Worm (Caenorhabditis elegans) whole organism, L1 larva: Measurements from ENCODE around the gene smc-3.

Experiments
- C04F5.9 ChIP-seq: sonication (generic microtip); optimal IDR thresholded peaks from 2 replicates; lab custom pipeline; 2016; ENCODE audit warnings: missing genetic modification characterization, missing compliant biosample characterization
- C16A3.4 ChIP-seq: fragments of 150-350 bp; optimal IDR thresholded peaks from 2 replicates; lab custom pipeline; 2014; ENCODE audit warnings: missing biosample characterization, missing genetic modification characterization
- F16B12.6 ChIP-seq: fragments of 150-350 bp; optimal IDR thresholded peaks from 2 replicates; lab custom pipeline; 2014; ENCODE audit warnings: missing biosample characterization, missing genetic modification characterization
- Y116A8C.19 ChIP-seq: sonication (generic microtip); optimal IDR thresholded peaks from 2 replicates; lab custom pipeline; 2016; ENCODE audit warnings: missing compliant biosample characterization, missing genetic modification characterization, borderline replicate concordance
- aha-1 ChIP-seq: fragments of 150-350 bp; optimal IDR thresholded peaks from 2 replicates; lab custom pipeline; 2014; ENCODE audit warnings: missing biosample characterization, missing genetic modification characterization
- alr-1 ChIP-seq: fragments of 200-800 bp; sonication (Bioruptor generic); optimal IDR thresholded peaks from 2 replicates; lab custom pipeline; 2018; ENCODE audit warnings: borderline replicate concordance, mild to moderate bottlenecking, missing genetic modification characterization, missing compliant biosample characterization
- ama-1 ChIP-seq: fragments of 150-350 bp; optimal IDR thresholded peaks from 2 replicates; lab custom pipeline; 2014
- blmp-1 ChIP-seq: fragments of 150-350 bp; optimal IDR thresholded peaks from 2 replicates; lab custom pipeline; 2014; ENCODE audit warnings: missing biosample characterization, missing genetic modification characterization
- ceh-63 ChIP-seq: fragments of 200-800 bp; sonication (Bioruptor generic); optimal IDR thresholded peaks from 2 replicates; lab custom pipeline; 2018; ENCODE audit warnings: mild to moderate bottlenecking, missing genetic modification characterization, missing compliant biosample characterization
- ceh-8 ChIP-seq: fragments of 200-800 bp; sonication (Bioruptor generic); optimal IDR thresholded peaks from 2 replicates; lab custom pipeline; 2018; ENCODE audit warnings: mild to moderate bottlenecking, missing genetic modification characterization, moderate library complexity, missing compliant biosample characterization
- ceh-82 ChIP-seq, 3 experiments: fragments of 150-350 bp in 1 of 3; sonication (generic microtip) in 2 of 3; optimal IDR thresholded peaks; 2 replicates each; lab custom pipeline; 2014 to 2017; ENCODE audit warnings: missing biosample characterization in 3 of 3, missing genetic modification characterization in 3 of 3
- ceh-88 ChIP-seq: fragments of 200-800 bp; sonication (Bioruptor generic); IDR thresholded peaks from 2 replicates; pipeline ENCODE4 v1.3.6; 2022; ENCODE audit warnings: missing genetic modification characterization, missing compliant biosample characterization
- ceh-90 ChIP-seq: sonication (generic microtip); optimal IDR thresholded peaks from 2 replicates; lab custom pipeline; 2016; ENCODE audit warnings: missing genetic modification characterization, missing compliant biosample characterization
- dsc-1 ChIP-seq: sonication (generic microtip); optimal IDR thresholded peaks from 2 replicates; lab custom pipeline; 2016; ENCODE audit warnings: mild to moderate bottlenecking, missing genetic modification characterization, missing compliant biosample characterization
- efl-1 ChIP-seq, 4 experiments: fragments of 150-350 bp; optimal IDR thresholded peaks in 3 of 4; peaks in 1 of 4; 1 replicate in 1 of 4; 2 replicates in 3 of 4; lab custom pipeline; 2014; ENCODE audit warnings: missing biosample characterization in 2 of 4, missing genetic modification characterization in 2 of 4, missing genetic modification reagents in 2 of 4
- efl-3 ChIP-seq: fragments of 200-800 bp; sonication (Bioruptor generic); optimal IDR thresholded peaks from 2 replicates; lab custom pipeline; 2018; ENCODE audit warnings: mild to moderate bottlenecking, missing genetic modification characterization, missing compliant biosample characterization
- elt-2 ChIP-seq: sonication (generic microtip); optimal IDR thresholded peaks from 2 replicates; lab custom pipeline; 2016; ENCODE audit warnings: missing genetic modification characterization, mild to moderate bottlenecking, inconsistent platforms, missing compliant biosample characterization, missing genetic modification reagents
- ets-5 ChIP-seq: fragments of 200-800 bp; sonication (Bioruptor generic); IDR thresholded peaks from 2 replicates; pipeline ENCODE4 v1.3.6; 2022; ENCODE audit warnings: missing genetic modification characterization, missing compliant biosample characterization
- fkh-4 ChIP-seq: sonication (generic microtip); optimal IDR thresholded peaks from 2 replicates; lab custom pipeline; 2016; ENCODE audit warnings: missing compliant biosample characterization, missing genetic modification characterization, borderline replicate concordance
- fkh-8 ChIP-seq: sonication (generic microtip); optimal IDR thresholded peaks from 2 replicates; lab custom pipeline; 2016; ENCODE audit warnings: mild to moderate bottlenecking, missing genetic modification characterization, missing compliant biosample characterization
- fos-1 ChIP-seq: fragments of 150-350 bp; optimal IDR thresholded peaks from 2 replicates; lab custom pipeline; 2014; ENCODE audit warnings: missing biosample characterization, missing genetic modification characterization
- grh-1 ChIP-seq: fragments of 200-800 bp; sonication (Bioruptor generic); IDR thresholded peaks from 2 replicates; pipeline ENCODE4 v1.3.6; 2022; ENCODE audit warnings: missing genetic modification reagents, missing genetic modification characterization, missing compliant biosample characterization
- hlh-4 ChIP-seq: sonication (generic microtip); optimal IDR thresholded peaks from 2 replicates; lab custom pipeline; 2016; ENCODE audit warnings: mild to moderate bottlenecking, missing genetic modification characterization, missing compliant biosample characterization
- irx-1 ChIP-seq: sonication (generic microtip); optimal IDR thresholded peaks from 2 replicates; lab custom pipeline; 2016; ENCODE audit warnings: missing genetic modification characterization, missing compliant biosample characterization
- lin-13 ChIP-seq: fragments of 150-350 bp; optimal IDR thresholded peaks from 2 replicates; lab custom pipeline; 2014; ENCODE audit warnings: missing biosample characterization, missing genetic modification reagents, missing genetic modification characterization
- lin-15B ChIP-seq: fragments of 150-350 bp; sonication (generic microtip); optimal IDR thresholded peaks from 3 replicates; lab custom pipeline; 2014; ENCODE audit warnings: missing biosample characterization, missing genetic modification characterization
- lin-35 ChIP-seq, 2 experiments: fragments of 150-350 bp; optimal IDR thresholded peaks; 2 replicates each; lab custom pipeline; 2014; ENCODE audit warnings: missing biosample characterization in 2 of 2, missing genetic modification characterization in 2 of 2, missing genetic modification reagents in 2 of 2
- lin-39 ChIP-seq: fragments of 150-350 bp; optimal IDR thresholded peaks from 2 replicates; lab custom pipeline; 2014; ENCODE audit warnings: missing biosample characterization, missing genetic modification reagents, missing genetic modification characterization
- lir-3 ChIP-seq: sonication (generic microtip); optimal IDR thresholded peaks from 2 replicates; lab custom pipeline; 2016; ENCODE audit warnings: mild to moderate bottlenecking, missing genetic modification characterization, moderate library complexity, missing compliant biosample characterization; ENCODE audit not compliant: poor library complexity
- lsy-2 ChIP-seq, 2 experiments: fragments of 150-350 bp; optimal IDR thresholded peaks; 2 replicates each; lab custom pipeline; 2014; ENCODE audit warnings: missing biosample characterization in 2 of 2, missing genetic modification characterization in 2 of 2
- mab-9 ChIP-seq: fragments of 200-800 bp; sonication (Bioruptor generic); IDR thresholded peaks from 2 replicates; pipeline ENCODE4 v1.3.6; 2022; ENCODE audit warnings: missing genetic modification reagents, missing genetic modification characterization, missing compliant biosample characterization
- mep-1 ChIP-seq: fragments of 150-350 bp; optimal IDR thresholded peaks from 2 replicates; lab custom pipeline; 2014; ENCODE audit warnings: missing biosample characterization, missing genetic modification characterization
- nhr-12 ChIP-seq: sonication (generic microtip); optimal IDR thresholded peaks from 2 replicates; lab custom pipeline; 2017; ENCODE audit warnings: missing biosample characterization, missing genetic modification characterization
- nhr-19 ChIP-seq: fragments of 200-800 bp; sonication (Bioruptor generic); conservative IDR thresholded peaks from 2 replicates; pipeline ENCODE4 v1.3.6; 2022; ENCODE audit warnings: missing genetic modification characterization, missing compliant biosample characterization
- nhr-20 ChIP-seq: sonication (generic microtip); optimal IDR thresholded peaks from 2 replicates; lab custom pipeline; 2016; ENCODE audit warnings: mild to moderate bottlenecking, missing genetic modification characterization, missing compliant biosample characterization
- nhr-237 ChIP-seq: fragments of 150-350 bp; optimal IDR thresholded peaks from 2 replicates; lab custom pipeline; 2014; ENCODE audit warnings: missing biosample characterization, missing genetic modification characterization
- nhr-28 ChIP-seq: fragments of 150-350 bp; optimal IDR thresholded peaks from 2 replicates; lab custom pipeline; 2014; ENCODE audit warnings: missing biosample characterization, missing genetic modification characterization
- nhr-47 ChIP-seq: sonication (generic microtip); optimal IDR thresholded peaks from 2 replicates; lab custom pipeline; 2016; ENCODE audit warnings: mild to moderate bottlenecking, missing genetic modification characterization, moderate library complexity, missing compliant biosample characterization
- nhr-76 ChIP-seq: sonication (generic microtip); optimal IDR thresholded peaks from 2 replicates; lab custom pipeline; 2017; ENCODE audit warnings: missing biosample characterization, missing genetic modification characterization
- nhr-85 ChIP-seq: sonication (generic microtip); peaks from one replicate; lab custom pipeline; 2016; ENCODE audit warnings: missing genetic modification characterization, inconsistent platforms, missing compliant biosample characterization
- nhr-90 ChIP-seq: sonication (generic microtip); optimal IDR thresholded peaks from 2 replicates; lab custom pipeline; 2016; ENCODE audit warnings: mild to moderate bottlenecking, missing genetic modification characterization, missing compliant biosample characterization; ENCODE audit not compliant: poor library complexity
- pax-3 ChIP-seq: fragments of 200-800 bp; sonication (Bioruptor generic); optimal IDR thresholded peaks from 2 replicates; lab custom pipeline; 2018; ENCODE audit warnings: mild to moderate bottlenecking, missing genetic modification characterization, moderate library complexity, missing compliant biosample characterization
- rnt-1 ChIP-seq: sonication (generic microtip); optimal IDR thresholded peaks from 2 replicates; lab custom pipeline; 2016; ENCODE audit warnings: mild to moderate bottlenecking, missing genetic modification characterization, moderate library complexity, missing compliant biosample characterization
- skn-1 ChIP-seq: fragments of 150-350 bp; optimal IDR thresholded peaks from 2 replicates; lab custom pipeline; 2014; ENCODE audit warnings: missing biosample characterization, missing genetic modification characterization
- snpc-4 ChIP-seq: fragments of 150-350 bp; optimal IDR thresholded peaks from 2 replicates; lab custom pipeline; 2014; ENCODE audit warnings: missing biosample characterization, missing genetic modification characterization
- snu-23 ChIP-seq: sonication (generic microtip); optimal IDR thresholded peaks from 2 replicates; lab custom pipeline; 2016; ENCODE audit warnings: missing genetic modification characterization, missing compliant biosample characterization
- sox-4 ChIP-seq: sonication (generic microtip); optimal IDR thresholded peaks from 2 replicates; lab custom pipeline; 2016; ENCODE audit warnings: missing genetic modification characterization, missing compliant biosample characterization
- swsn-7 ChIP-seq: sonication (generic microtip); optimal IDR thresholded peaks from 2 replicates; lab custom pipeline; 2016; ENCODE audit warnings: missing genetic modification characterization, missing compliant biosample characterization
- tbx-2 ChIP-seq: sonication (generic microtip); optimal IDR thresholded peaks from 2 replicates; lab custom pipeline; 2016; ENCODE audit warnings: missing genetic modification characterization, missing compliant biosample characterization
- unc-30 ChIP-seq: sonication (generic microtip); optimal IDR thresholded peaks from 2 replicates; lab custom pipeline; 2017; ENCODE audit warnings: missing biosample characterization, missing genetic modification characterization
- unc-62 ChIP-seq: fragments of 150-350 bp; optimal IDR thresholded peaks from 2 replicates; lab custom pipeline; 2014; ENCODE audit warnings: missing biosample characterization, missing genetic modification reagents, missing genetic modification characterization
- vab-15 ChIP-seq: sonication (generic microtip); optimal IDR thresholded peaks from 2 replicates; lab custom pipeline; 2017; ENCODE audit warnings: missing genotype, mild to moderate bottlenecking, missing genetic modification characterization, missing compliant biosample characterization
- zag-1 ChIP-seq: fragments of 150-350 bp; optimal IDR thresholded peaks from 2 replicates; lab custom pipeline; 2014; ENCODE audit warnings: missing biosample characterization, missing genetic modification characterization

smc-3 gene

DNA sequence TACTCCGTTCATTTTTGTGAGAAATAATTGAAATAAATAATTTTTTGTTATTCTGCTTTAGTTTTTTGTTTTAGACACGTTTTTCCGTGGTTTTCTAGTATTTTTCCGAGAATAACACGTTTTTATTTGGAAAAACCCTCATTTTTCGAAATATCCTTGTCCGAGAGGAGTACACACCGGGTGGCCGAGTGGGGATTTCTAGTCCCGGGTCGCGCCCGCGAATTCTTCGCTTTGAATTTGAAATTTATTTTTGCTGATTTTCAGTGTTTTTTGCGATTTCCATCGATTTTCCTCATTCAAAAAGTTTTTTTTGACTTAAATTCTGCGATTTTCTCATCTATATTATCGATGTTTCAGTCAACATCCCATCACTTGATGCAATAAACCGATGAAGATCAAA lies at the start of gene smc-3, which contains the start of the genes gly-9 and mib-1:
Gene smc-3 (plus strand): TSS at position 351 of the 400 bp plus-strand sequence.
Gene gly-9 (minus strand): TSS at position 27 of the 400 bp plus-strand sequence.
Gene mib-1 (minus strand): TSS at position 123 of the 400 bp plus-strand sequence.
- TF ChIP-seq ceh-63 (GFP tag; lab: Kevin White, UChicago) (peak; percentile 19), efl-1 (optimal IDR thresholded peaks at IDR 0.05; lab: Kevin White, UChicago) (peak; percentile 82 to 89), efl-1 (GFP tag; optimal IDR thresholded peaks at IDR 0.05 in 1 of 2; lab: Kevin White, UChicago) (peak; percentile 91 to 98), ceh-88 (GFP tag; lab: Robert Waterston, UW) (peak; percentile 50; the same call in 1 of the 2 replicates), lin-13 (peak; percentile 76), lin-35 (GFP tag; optimal IDR thresholded peaks at IDR 0.05; lab: Kevin White, UChicago) (peak; percentile 90 to 91), C04F5.9 (tag; lab: Kevin White, UChicago) (peak; percentile 75), tbx-2 (tag; lab: Kevin White, UChicago) (peak; percentile 92), nhr-90 (tag; lab: Kevin White, UChicago) (peak; percentile 91), nhr-20 (tag; lab: Kevin White, UChicago) (peak; percentile 83), alr-1 (tag; lab: Kevin White, UChicago) (no peak), fkh-8 (tag; lab: Kevin White, UChicago) (peak; percentile 82), swsn-7 (tag; lab: Kevin White, UChicago) (peak; percentile 81), nhr-19 (GFP tag; lab: Robert Waterston, UW) (peak; percentile 78), mep-1 (tag; lab: Kevin White, UChicago) (peak; percentile 84), nhr-76 (tag; lab: Kevin White, UChicago) (no peak), ceh-82 (tag; optimal IDR thresholded peaks at IDR 0.05; lab: Kevin White, UChicago) (peak; percentile 26 to 82 (median 58)), skn-1 (tag; lab: Kevin White, UChicago) (peak; percentile 79), rnt-1 (tag; lab: Kevin White, UChicago) (peak; percentile 98), pax-3 (tag; lab: Kevin White, UChicago) (peak; percentile 90), unc-62 (GFP tag; lab: Kevin White, UChicago) (no peak), hlh-4 (tag; lab: Kevin White, UChicago) (peak; percentile 33), elt-2 (peak; percentile 45), sox-4 (peak; percentile 89), nhr-28 (tag; lab: Kevin White, UChicago) (no peak), nhr-12 (tag; lab: Kevin White, UChicago) (no peak), lin-15B (tag; lab: Kevin White, UChicago) (peak; percentile 70), irx-1 (tag; lab: Kevin White, UChicago) (peak; percentile 90), fos-1 (tag; lab: Kevin White, UChicago) (no peak), vab-15 (tag; lab: Kevin White, UChicago) (peak; percentile 59), ceh-8 (GFP tag; lab: Kevin White, UChicago) (peak; percentile 29), blmp-1 (tag; lab: Kevin White, UChicago) (peak; percentile 51), dsc-1 (peak; percentile 89), F16B12.6 (tag; lab: Kevin White, UChicago) (peak; percentile 57), Y116A8C.19 (tag; lab: Kevin White, UChicago) (peak; percentile 54), ets-5 (GFP tag; lab: Robert Waterston, UW) (no peak), ceh-90 (tag; lab: Kevin White, UChicago) (peak; percentile 95), lsy-2 (tag; optimal IDR thresholded peaks at IDR 0.05; lab: Kevin White, UChicago) (peak; percentile 77 to 78), lin-39 (no peak), unc-30 (tag; lab: Kevin White, UChicago) (no peak), nhr-237 (tag; lab: Kevin White, UChicago) (no peak), snu-23 (GFP tag; lab: Kevin White, UChicago) (peak; percentile 87), efl-3 (peak; percentile 26), grh-1 (GFP tag; lab: Robert Waterston, UW) (no peak), nhr-85 (tag; lab: Kevin White, UChicago) (peak; percentile 94), fkh-4 (tag; lab: Kevin White, UChicago) (peak; percentile 96), snpc-4 (tag; lab: Kevin White, UChicago) (peak; percentile 66), C16A3.4 (peak; percentile 9), mab-9 (peak; percentile 73), zag-1 (tag; lab: Kevin White, UChicago) (no peak), ama-1 (lab: Kevin White, UChicago) (no peak), lir-3 (tag; lab: Kevin White, UChicago) (peak; percentile 96), nhr-47 (tag; lab: Kevin White, UChicago) (peak; percentile 90), aha-1 (tag; lab: Kevin White, UChicago) (no peak)
